Worm (Caenorhabditis elegans) whole organism, L1 larva: ENCODE data around the gene amdh-1.
A peak's percentile ranks its signal among the peaks of the same experiment; 100 is the strongest.

Experiments used
- C04F5.9 ChIP-seq: sonication (generic microtip); optimal IDR thresholded peaks from 2 replicates; lab custom pipeline; 2016; ENCODE audit warnings: missing genetic modification characterization, missing compliant biosample characterization
- C16A3.4 ChIP-seq: fragments of 150-350 bp; optimal IDR thresholded peaks from 2 replicates; lab custom pipeline; 2014; ENCODE audit warnings: missing biosample characterization, missing genetic modification characterization
- F16B12.6 ChIP-seq: fragments of 150-350 bp; optimal IDR thresholded peaks from 2 replicates; lab custom pipeline; 2014; ENCODE audit warnings: missing biosample characterization, missing genetic modification characterization
- alr-1 ChIP-seq: fragments of 200-800 bp; sonication (Bioruptor generic); optimal IDR thresholded peaks from 2 replicates; lab custom pipeline; 2018; ENCODE audit warnings: borderline replicate concordance, mild to moderate bottlenecking, missing genetic modification characterization, missing compliant biosample characterization
- ceh-8 ChIP-seq: fragments of 200-800 bp; sonication (Bioruptor generic); optimal IDR thresholded peaks from 2 replicates; lab custom pipeline; 2018; ENCODE audit warnings: mild to moderate bottlenecking, missing genetic modification characterization, moderate library complexity, missing compliant biosample characterization
- ceh-82 ChIP-seq, 3 experiments: fragments of 150-350 bp in 1 of 3; sonication (generic microtip) in 2 of 3; optimal IDR thresholded peaks; 2 replicates each; lab custom pipeline; 2014 to 2017; ENCODE audit warnings: missing biosample characterization in 3 of 3, missing genetic modification characterization in 3 of 3
- ceh-90 ChIP-seq: sonication (generic microtip); optimal IDR thresholded peaks from 2 replicates; lab custom pipeline; 2016; ENCODE audit warnings: missing genetic modification characterization, missing compliant biosample characterization
- ces-1 ChIP-seq: fragments of 150-350 bp; optimal IDR thresholded peaks from 2 replicates; lab custom pipeline; 2014; ENCODE audit warnings: missing biosample characterization, missing genetic modification reagents, missing genetic modification characterization
- dpl-1 ChIP-seq, 3 experiments: fragments of 150-350 bp in 2 of 3; sonication (generic microtip) in 1 of 3; optimal IDR thresholded peaks; 2 replicates each; lab custom pipeline; 2014 to 2017; ENCODE audit warnings: missing biosample characterization in 3 of 3, missing genetic modification characterization in 3 of 3, missing genetic modification reagents in 3 of 3
- dsc-1 ChIP-seq: sonication (generic microtip); optimal IDR thresholded peaks from 2 replicates; lab custom pipeline; 2016; ENCODE audit warnings: mild to moderate bottlenecking, missing genetic modification characterization, missing compliant biosample characterization
- efl-1 ChIP-seq, 4 experiments: fragments of 150-350 bp; optimal IDR thresholded peaks in 3 of 4; peaks in 1 of 4; 1 replicate in 1 of 4; 2 replicates in 3 of 4; lab custom pipeline; 2014; ENCODE audit warnings: missing biosample characterization in 2 of 4, missing genetic modification characterization in 2 of 4, missing genetic modification reagents in 2 of 4
- elt-2 ChIP-seq: sonication (generic microtip); optimal IDR thresholded peaks from 2 replicates; lab custom pipeline; 2016; ENCODE audit warnings: missing genetic modification characterization, mild to moderate bottlenecking, inconsistent platforms, missing compliant biosample characterization, missing genetic modification reagents
- ets-5 ChIP-seq: fragments of 200-800 bp; sonication (Bioruptor generic); IDR thresholded peaks from 2 replicates; pipeline ENCODE4 v1.3.6; 2022; ENCODE audit warnings: missing genetic modification characterization, missing compliant biosample characterization
- fos-1 ChIP-seq: fragments of 150-350 bp; optimal IDR thresholded peaks from 2 replicates; lab custom pipeline; 2014; ENCODE audit warnings: missing biosample characterization, missing genetic modification characterization
- grh-1 ChIP-seq: fragments of 200-800 bp; sonication (Bioruptor generic); IDR thresholded peaks from 2 replicates; pipeline ENCODE4 v1.3.6; 2022; ENCODE audit warnings: missing genetic modification reagents, missing genetic modification characterization, missing compliant biosample characterization
- irx-1 ChIP-seq: sonication (generic microtip); optimal IDR thresholded peaks from 2 replicates; lab custom pipeline; 2016; ENCODE audit warnings: missing genetic modification characterization, missing compliant biosample characterization
- jun-1 ChIP-seq: fragments of 150-350 bp; optimal IDR thresholded peaks from 2 replicates; lab custom pipeline; 2014; ENCODE audit warnings: missing biosample characterization, missing genetic modification reagents, missing genetic modification characterization
- lin-15B ChIP-seq: fragments of 150-350 bp; sonication (generic microtip); optimal IDR thresholded peaks from 3 replicates; lab custom pipeline; 2014; ENCODE audit warnings: missing biosample characterization, missing genetic modification characterization
- lin-35 ChIP-seq, 2 experiments: fragments of 150-350 bp; optimal IDR thresholded peaks; 2 replicates each; lab custom pipeline; 2014; ENCODE audit warnings: missing biosample characterization in 2 of 2, missing genetic modification characterization in 2 of 2, missing genetic modification reagents in 2 of 2
- lin-39 ChIP-seq: fragments of 150-350 bp; optimal IDR thresholded peaks from 2 replicates; lab custom pipeline; 2014; ENCODE audit warnings: missing biosample characterization, missing genetic modification reagents, missing genetic modification characterization
- lsy-2 ChIP-seq, 2 experiments: fragments of 150-350 bp; optimal IDR thresholded peaks; 2 replicates each; lab custom pipeline; 2014; ENCODE audit warnings: missing biosample characterization in 2 of 2, missing genetic modification characterization in 2 of 2
- mef-2 ChIP-seq: fragments of 150-350 bp; optimal IDR thresholded peaks from 2 replicates; lab custom pipeline; 2014; ENCODE audit warnings: missing biosample characterization, missing genetic modification characterization
- nhr-28 ChIP-seq: fragments of 150-350 bp; optimal IDR thresholded peaks from 2 replicates; lab custom pipeline; 2014; ENCODE audit warnings: missing biosample characterization, missing genetic modification characterization
- nhr-47 ChIP-seq: sonication (generic microtip); optimal IDR thresholded peaks from 2 replicates; lab custom pipeline; 2016; ENCODE audit warnings: mild to moderate bottlenecking, missing genetic modification characterization, moderate library complexity, missing compliant biosample characterization
- nhr-71 ChIP-seq: sonication (generic microtip); optimal IDR thresholded peaks from 2 replicates; lab custom pipeline; 2016; ENCODE audit warnings: mild to moderate bottlenecking, missing genetic modification characterization, moderate library complexity, missing compliant biosample characterization
- nhr-85 ChIP-seq: sonication (generic microtip); peaks from one replicate; lab custom pipeline; 2016; ENCODE audit warnings: missing genetic modification characterization, inconsistent platforms, missing compliant biosample characterization
- pag-3 ChIP-seq: sonication (generic microtip); optimal IDR thresholded peaks from 2 replicates; lab custom pipeline; 2017; ENCODE audit warnings: missing genetic modification characterization, mild to moderate bottlenecking, missing compliant biosample characterization, antibody characterized with exemption, borderline replicate concordance; ENCODE audit not compliant: insufficient read depth
- swsn-7 ChIP-seq: sonication (generic microtip); optimal IDR thresholded peaks from 2 replicates; lab custom pipeline; 2016; ENCODE audit warnings: missing genetic modification characterization, missing compliant biosample characterization
- tbx-2 ChIP-seq: sonication (generic microtip); optimal IDR thresholded peaks from 2 replicates; lab custom pipeline; 2016; ENCODE audit warnings: missing genetic modification characterization, missing compliant biosample characterization
- tlp-1 ChIP-seq: fragments of 150-350 bp; optimal IDR thresholded peaks from 2 replicates; lab custom pipeline; 2014; ENCODE audit warnings: missing biosample characterization, missing genetic modification characterization
- unc-86 ChIP-seq: sonication (generic microtip); optimal IDR thresholded peaks from 2 replicates; lab custom pipeline; 2016; ENCODE audit warnings: missing genetic modification characterization, missing compliant biosample characterization
- vab-15 ChIP-seq: sonication (generic microtip); optimal IDR thresholded peaks from 2 replicates; lab custom pipeline; 2017; ENCODE audit warnings: missing genotype, mild to moderate bottlenecking, missing genetic modification characterization, missing compliant biosample characterization
- xbp-1 ChIP-seq: sonication (generic microtip); optimal IDR thresholded peaks from 2 replicates; lab custom pipeline; 2016; ENCODE audit warnings: missing genetic modification characterization, missing compliant biosample characterization
- zip-4 ChIP-seq: fragments of 200-800 bp; sonication (Bioruptor generic); optimal IDR thresholded peaks from 2 replicates; lab custom pipeline; 2018; ENCODE audit warnings: mild to moderate bottlenecking, missing genetic modification characterization, moderate library complexity, missing compliant biosample characterization
- ztf-4 ChIP-seq: fragments of 150-350 bp; optimal IDR thresholded peaks from 2 replicates; lab custom pipeline; 2014; ENCODE audit warnings: missing biosample characterization, missing genetic modification characterization

Gene amdh-1

ce11 chrIII:6245728-6246127 is 5.9 kb upstream of the amdh-1 start, which contains the start of gene bcas-2:
TSS of gene bcas-2 (minus strand) at chrIII:6245828.
- TF ChIP-seq C16A3.4 (no peak), zip-4 (GFP tag; lab: Kevin White, UChicago) (no peak), pag-3 (tag; lab: Kevin White, UChicago) (no peak)

ce11 chrIII:6248064-6248687 is 3.4 kb upstream of the amdh-1 start, which contains the start of the genes gen-1 and stt-3:
TSS of gene gen-1 (minus strand) at chrIII:6248158.
TSS of gene stt-3 (plus strand) at chrIII:6248637.
- TF ChIP-seq dpl-1 (GFP tag; optimal IDR thresholded peaks at IDR 0.05; lab: Kevin White, UChicago) (peak in 2 of 3 experiments; percentile 42 to 56), ces-1 (GFP tag; lab: Kevin White, UChicago) (no peak), efl-1 (optimal IDR thresholded peaks at IDR 0.05; lab: Kevin White, UChicago) (peak; percentile 46 to 50), efl-1 (GFP tag; optimal IDR thresholded peaks at IDR 0.05 in 1 of 2; lab: Kevin White, UChicago) (peak; percentile 21 to 90), xbp-1 (peak; percentile 2), ztf-4 (tag; lab: Kevin White, UChicago) (no peak), irx-1 (tag; lab: Kevin White, UChicago) (no peak), lin-15B (tag; lab: Kevin White, UChicago) (peak; percentile 1), lsy-2 (tag; optimal IDR thresholded peaks at IDR 0.05; lab: Kevin White, UChicago) (peak in 1 of 2 experiments; percentile 48), lin-35 (GFP tag; optimal IDR thresholded peaks at IDR 0.05; lab: Kevin White, UChicago) (peak; percentile 2 to 65)

ce11 chrIII:6254737-6255136 is 3.1 kb downstream of the amdh-1 start, which contains the start of gene srg-8:
TSS of gene srg-8 (minus strand) at chrIII:6254837.
- no peak for TF ChIP-seq ets-5 (GFP tag; lab: Robert Waterston, UW)
- TF ChIP-seq fos-1 (tag; lab: Kevin White, UChicago), result no peak
- no peak for TF ChIP-seq ceh-82 (tag; optimal IDR thresholded peaks at IDR 0.05; lab: Kevin White, UChicago)
- no peak for TF ChIP-seq C16A3.4
- TF ChIP-seq lsy-2 (tag; optimal IDR thresholded peaks at IDR 0.05; lab: Kevin White, UChicago), result no peak
- no peak for TF ChIP-seq irx-1 (tag; lab: Kevin White, UChicago)
- no peak for TF ChIP-seq mef-2 (tag; lab: Kevin White, UChicago)
- TF ChIP-seq nhr-47 (tag; lab: Kevin White, UChicago), result no peak
- TF ChIP-seq tbx-2, result no peak
- TF ChIP-seq efl-1 (optimal IDR thresholded peaks at IDR 0.05; lab: Kevin White, UChicago), result no peak
- no peak for TF ChIP-seq efl-1 (GFP tag; optimal IDR thresholded peaks at IDR 0.05 in 1 of 2; lab: Kevin White, UChicago)
- no peak for TF ChIP-seq tlp-1 (tag; lab: Kevin White, UChicago)
- no peak for TF ChIP-seq nhr-85
- TF ChIP-seq alr-1 (tag; lab: Kevin White, UChicago), result no peak
- TF ChIP-seq, all 84 proteins: peak for 0

ce11 chrIII:6256675-6257074 is 5.1 kb downstream of the amdh-1 start, which contains the start of gene srg-9:
TSS of gene srg-9 (minus strand) at chrIII:6256775.
- no peak for TF ChIP-seq lsy-2 (tag; optimal IDR thresholded peaks at IDR 0.05; lab: Kevin White, UChicago)
- no peak for TF ChIP-seq pag-3 (tag; lab: Kevin White, UChicago)
- TF ChIP-seq unc-86 (tag; lab: Kevin White, UChicago), result no peak
- no peak for TF ChIP-seq C04F5.9 (tag; lab: Kevin White, UChicago)
- no peak for TF ChIP-seq dpl-1 (GFP tag; optimal IDR thresholded peaks at IDR 0.05; lab: Kevin White, UChicago)

- TF ChIP-seq ceh-90 (tag; lab: Kevin White, UChicago) (no peak), F16B12.6 (no peak), dsc-1 (tag; lab: Kevin White, UChicago) (no peak), ceh-8 (GFP tag; lab: Kevin White, UChicago) (no peak), lsy-2 (tag; optimal IDR thresholded peaks at IDR 0.05; lab: Kevin White, UChicago) (no peak), lin-39 (tag; lab: Kevin White, UChicago) (no peak), vab-15 (tag; lab: Kevin White, UChicago) (no peak), jun-1 (no peak), nhr-28 (tag; lab: Kevin White, UChicago) (no peak), alr-1 (tag; lab: Kevin White, UChicago) (no peak), elt-2 (tag; lab: Kevin White, UChicago) (no peak), nhr-71 (no peak), swsn-7 (tag; lab: Kevin White, UChicago) (no peak), grh-1 (GFP tag; lab: Robert Waterston, UW) (no peak)
Measured at ce11 chrIII:6258262-6258661, 6.7 kb downstream of the amdh-1 start, which contains the start of gene srg-1. TSS of gene srg-1 (minus strand) at chrIII:6258362.
